Worm (Caenorhabditis elegans): ENCODE data around the gene dpy-23.
A peak's percentile ranks its signal among the peaks of the same experiment; 100 is the strongest.

dpy-23 gene

DNA sequence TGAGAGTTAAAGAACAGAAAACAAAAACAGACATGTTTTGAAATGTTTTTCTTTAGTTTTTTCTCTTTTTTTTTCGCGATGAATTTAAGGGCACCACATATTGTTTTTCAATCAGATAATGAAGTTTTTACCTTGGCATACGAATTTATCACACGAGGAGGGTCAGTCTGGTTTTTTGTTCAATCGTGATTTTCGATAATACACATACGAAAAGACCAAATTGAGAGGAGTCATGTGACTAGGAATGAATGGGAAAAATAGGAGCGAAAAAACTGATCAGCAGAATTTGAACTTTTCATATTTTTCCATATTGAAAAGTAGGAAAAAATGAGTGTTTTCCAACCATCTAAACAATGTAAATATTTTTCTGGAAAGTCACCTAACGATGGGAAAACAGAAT is 2.7 kb upstream of the dpy-23 start:
- TF ChIP-seq lin-32 (GFP tag; optimal IDR thresholded peaks at IDR 0.05): no peak
- no peak for TF ChIP-seq nhr-28 (tag; optimal IDR thresholded peaks at IDR 0.05)
- no peak for TF ChIP-seq lin-13 (tag; optimal IDR thresholded peaks at IDR 0.05)
- no peak for TF ChIP-seq ceh-43 (GFP tag; optimal IDR thresholded peaks at IDR 0.05)
- no peak for TF ChIP-seq sem-2 (GFP tag; optimal IDR thresholded peaks at IDR 0.05)
- TF ChIP-seq mls-2 (tag; optimal IDR thresholded peaks at IDR 0.05): no peak
- no peak for TF ChIP-seq elt-3 (tag; optimal IDR thresholded peaks at IDR 0.05)
- no peak for TF ChIP-seq lsy-2 (tag; optimal IDR thresholded peaks at IDR 0.05)

DNA sequence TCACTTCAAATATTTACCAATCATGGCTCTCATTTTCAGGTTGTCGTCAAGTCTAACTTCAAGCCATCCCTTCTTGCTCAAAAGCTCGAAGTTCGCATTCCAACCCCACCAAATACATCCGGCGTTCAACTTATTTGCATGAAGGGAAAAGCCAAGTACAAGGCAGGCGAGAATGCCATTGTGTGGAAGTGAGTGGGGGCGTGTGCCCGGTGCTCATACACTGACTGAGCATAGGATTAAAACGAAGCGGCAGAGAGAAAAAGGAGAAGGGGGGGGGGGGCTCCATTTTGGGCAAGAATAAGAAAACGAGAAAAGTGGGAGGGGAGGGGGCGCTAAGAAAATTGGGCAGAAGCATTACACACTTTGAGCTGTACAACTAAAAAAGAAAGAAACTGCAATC is 2.5 kb downstream of the dpy-23 start:
- TF ChIP-seq mls-2 (tag; optimal IDR thresholded peaks at IDR 0.05) (peak; percentile 7), ces-1 (GFP tag; optimal IDR thresholded peaks at IDR 0.05) (peak; percentile 25), hlh-1 (tag; optimal IDR thresholded peaks at IDR 0.05) (no peak)

DNA sequence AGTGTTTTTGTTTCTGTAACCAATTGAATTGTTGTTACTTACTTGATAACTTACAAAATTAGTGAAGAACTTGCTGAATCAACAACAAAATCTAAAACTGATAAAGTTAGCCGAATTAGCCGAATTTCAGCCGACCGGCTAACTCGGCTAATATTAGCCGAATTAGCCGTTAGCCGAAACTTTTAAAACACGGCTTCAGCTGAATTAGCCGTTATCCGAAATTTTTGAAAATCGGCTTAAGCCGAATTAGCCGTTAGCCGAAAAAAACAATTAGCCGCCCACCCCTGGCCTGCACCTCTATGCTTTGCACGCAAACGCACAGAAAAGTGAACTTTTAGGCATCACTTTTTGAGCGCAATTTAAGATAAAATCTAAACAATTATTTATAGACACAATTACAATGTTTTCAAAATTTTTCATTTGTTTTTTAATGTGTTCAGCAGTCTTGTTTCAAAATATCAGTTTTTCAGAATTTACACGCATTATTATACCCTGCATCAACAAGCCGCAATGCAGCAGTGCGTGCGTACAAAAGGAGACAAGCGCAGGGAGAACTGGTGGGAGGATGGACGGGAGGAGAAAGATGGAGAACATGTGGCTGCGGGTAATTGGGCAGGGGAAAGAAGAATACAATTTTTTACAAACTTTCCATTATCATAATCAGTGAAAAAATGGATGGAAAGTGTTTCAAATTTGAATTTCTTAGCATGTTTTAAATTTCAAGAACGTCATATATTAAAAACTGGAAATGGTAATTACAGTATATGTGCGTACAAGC is 6.1 kb downstream of the dpy-23 start:
- TF ChIP-seq sem-2 (GFP tag; optimal IDR thresholded peaks at IDR 0.05) (no peak), nhr-12 (tag; optimal IDR thresholded peaks at IDR 0.05) (no peak), ceh-83 (GFP tag; optimal IDR thresholded peaks at IDR 0.05) (no peak), cnd-1 (tag; optimal IDR thresholded peaks at IDR 0.05) (peak; percentile 27), ceh-39 (tag; optimal IDR thresholded peaks at IDR 0.05) (peak; percentile 24), lsy-2 (tag; optimal IDR thresholded peaks at IDR 0.05) (peak; percentile 44), unc-39 (tag; optimal IDR thresholded peaks at IDR 0.05) (no peak), nhr-76 (tag; optimal IDR thresholded peaks at IDR 0.05) (no peak), ceh-43 (GFP tag; optimal IDR thresholded peaks at IDR 0.05) (no peak), nhr-28 (tag; optimal IDR thresholded peaks at IDR 0.05) (no peak), mls-2 (tag; optimal IDR thresholded peaks at IDR 0.05) (no peak), hlh-1 (tag; optimal IDR thresholded peaks at IDR 0.05) (peak; percentile 26), unc-62 (GFP tag; optimal IDR thresholded peaks at IDR 0.05) (no peak), ham-2 (GFP tag; optimal IDR thresholded peaks at IDR 0.05) (peak; percentile 67), elt-3 (tag; optimal IDR thresholded peaks at IDR 0.05) (peak; percentile 29), nhr-2 (tag; optimal IDR thresholded peaks at IDR 0.05) (no peak), lin-13 (tag; optimal IDR thresholded peaks at IDR 0.05) (no peak), M03D4.4 (tag; optimal IDR thresholded peaks at IDR 0.05) (no peak), ztf-11 (tag; optimal IDR thresholded peaks at IDR 0.05) (no peak), bed-3 (GFP tag; optimal IDR thresholded peaks at IDR 0.05) (no peak), flh-1 (GFP tag; optimal IDR thresholded peaks at IDR 0.05) (no peak), mab-5 (tag; optimal IDR thresholded peaks at IDR 0.05) (no peak), pha-4 (tag; optimal IDR thresholded peaks at IDR 0.05) (peak; percentile 33), zip-8 (tag; optimal IDR thresholded peaks at IDR 0.05) (no peak), snpc-4 (tag; optimal IDR thresholded peaks at IDR 0.05) (no peak), tbx-8 (GFP tag; optimal IDR thresholded peaks at IDR 0.05) (no peak), lin-32 (GFP tag; optimal IDR thresholded peaks at IDR 0.05) (no peak), mep-1 (tag; optimal IDR thresholded peaks at IDR 0.05) (peak; percentile 45), nhr-237 (tag; optimal IDR thresholded peaks at IDR 0.05) (peak; percentile 44), blmp-1 (tag; optimal IDR thresholded peaks at IDR 0.05) (no peak), sptf-1 (tag; optimal IDR thresholded peaks at IDR 0.05) (peak; percentile 33), elt-1 (tag; optimal IDR thresholded peaks at IDR 0.05; ENCODE audit: borderline replicate concordance, insufficient read depth) (no peak), drap-1 (GFP tag; optimal IDR thresholded peaks at IDR 0.05) (peak; percentile 56), ces-1 (GFP tag; optimal IDR thresholded peaks at IDR 0.05) (no peak), unc-120 (tag; optimal IDR thresholded peaks at IDR 0.05; ENCODE audit: poor library complexity, severe bottlenecking) (no peak)

DNA sequence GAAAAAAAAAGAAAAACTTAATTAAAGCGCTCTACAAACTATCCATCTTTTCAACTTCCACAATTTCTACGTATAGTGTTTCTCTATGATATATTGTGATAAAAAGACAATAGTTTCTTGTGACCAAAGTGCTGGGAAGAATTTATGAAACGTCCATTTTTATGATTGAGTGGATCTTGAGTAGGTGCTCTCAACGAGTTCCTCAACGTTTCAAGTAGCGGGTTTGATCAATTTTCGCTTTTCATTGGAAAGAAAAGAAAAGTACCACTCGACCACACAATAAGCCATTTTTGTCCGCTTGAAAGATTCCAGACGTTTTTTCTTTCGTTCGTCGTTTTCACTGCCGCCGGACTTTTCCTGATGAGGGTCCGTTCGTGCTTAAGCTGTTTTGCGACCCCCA is 8.3 kb downstream of the dpy-23 start:
- TF ChIP-seq ham-2 (GFP tag; optimal IDR thresholded peaks at IDR 0.05) (no peak), ceh-83 (GFP tag; optimal IDR thresholded peaks at IDR 0.05) (no peak), lin-13 (tag; optimal IDR thresholded peaks at IDR 0.05) (no peak), lsy-2 (tag; optimal IDR thresholded peaks at IDR 0.05) (no peak), hlh-1 (tag; optimal IDR thresholded peaks at IDR 0.05) (no peak), cnd-1 (tag; optimal IDR thresholded peaks at IDR 0.05) (no peak), sptf-1 (tag; optimal IDR thresholded peaks at IDR 0.05) (no peak), snpc-4 (tag; optimal IDR thresholded peaks at IDR 0.05) (no peak), ceh-39 (tag; optimal IDR thresholded peaks at IDR 0.05) (no peak), M03D4.4 (tag; optimal IDR thresholded peaks at IDR 0.05) (no peak), blmp-1 (tag; optimal IDR thresholded peaks at IDR 0.05) (no peak), nhr-237 (tag; optimal IDR thresholded peaks at IDR 0.05) (no peak), drap-1 (GFP tag; optimal IDR thresholded peaks at IDR 0.05) (no peak), ceh-43 (GFP tag; optimal IDR thresholded peaks at IDR 0.05) (no peak), unc-62 (GFP tag; optimal IDR thresholded peaks at IDR 0.05) (no peak), nhr-2 (tag; optimal IDR thresholded peaks at IDR 0.05) (no peak), mab-5 (tag; optimal IDR thresholded peaks at IDR 0.05) (no peak), elt-1 (tag; optimal IDR thresholded peaks at IDR 0.05; ENCODE audit: borderline replicate concordance, insufficient read depth) (no peak)

Measured in whole organism, mixed stage, embryonic.